Worm (Caenorhabditis elegans): Measurements from ENCODE around the gene R03D7.2.

- TF ChIP-seq unc-62 (GFP tag; optimal IDR thresholded peaks at IDR 0.05 in 1 of 2) (no peak), unc-62 (tag; optimal IDR thresholded peaks at IDR 0.05) (no peak), set-16 (GFP tag; IDR thresholded peaks at IDR 0.05) (no peak), nhr-77 (tag; optimal IDR thresholded peaks at IDR 0.05) (no peak), lsy-2 (tag; optimal IDR thresholded peaks at IDR 0.05) (no peak), mdl-1 (tag; optimal IDR thresholded peaks at IDR 0.05) (no peak), dmd-8 (GFP tag; IDR thresholded peaks at IDR 0.05) (no peak), unc-39 (tag; optimal IDR thresholded peaks at IDR 0.05) (no peak), snpc-4 (tag; optimal IDR thresholded peaks at IDR 0.05) (no peak), hlh-30 (tag; optimal IDR thresholded peaks at IDR 0.05; ENCODE audit: insufficient read depth) (no peak), fkh-10 (GFP tag; optimal IDR thresholded peaks at IDR 0.05) (no peak), spr-1 (tag; optimal IDR thresholded peaks at IDR 0.05) (no peak), dmd-9 (GFP tag; IDR thresholded peaks at IDR 0.05) (no peak), nhr-76 (tag; optimal IDR thresholded peaks at IDR 0.05) (no peak)
Observed at ce11 chrII:10915732-10916131, 19.3 kb downstream of the R03D7.2 start, which contains the start of gene F44F4.9.
